Worm (Caenorhabditis elegans) whole organism, young adult: Measurements from ENCODE around the gene C24H10.2.

Experiments
- Y56A3A.18 ChIP-seq: fragments of 200-800 bp; sonication (Bioruptor generic); IDR thresholded peaks from 2 replicates; pipeline ENCODE4 v1.3.6; 2022; ENCODE audit warnings: missing genetic modification reagents, missing genetic modification characterization, missing compliant biosample characterization
- Y79H2A.3 ChIP-seq: fragments of 200-800 bp; sonication (Bioruptor generic); conservative IDR thresholded peaks from 2 replicates; pipeline ENCODE4 v1.3.6; 2022; ENCODE audit warnings: missing genetic modification reagents, missing genetic modification characterization, missing compliant biosample characterization
- gei-17 ChIP-seq: fragments of 200-800 bp; sonication (Bioruptor generic); optimal IDR thresholded peaks from 2 replicates; lab custom pipeline; 2018; ENCODE audit warnings: mild to moderate bottlenecking, missing genetic modification characterization, missing compliant biosample characterization
- hsf-1 ChIP-seq: fragments of 200-800 bp; sonication (Bioruptor generic); IDR thresholded peaks from 2 replicates; pipeline ENCODE4 v1.3.6; 2022; ENCODE audit warnings: missing genetic modification reagents, missing genetic modification characterization, missing compliant biosample characterization
- nhr-80 ChIP-seq: sonication (generic microtip); optimal IDR thresholded peaks from 2 replicates; lab custom pipeline; 2016; ENCODE audit warnings: missing genetic modification characterization, missing compliant biosample characterization
- sea-2 ChIP-seq: fragments of 200-800 bp; sonication (Bioruptor generic); IDR thresholded peaks from 2 replicates; pipeline ENCODE4 v1.3.6; 2022; ENCODE audit warnings: missing genetic modification characterization, missing compliant biosample characterization
- unc-62 ChIP-seq: fragments of 150-350 bp; optimal IDR thresholded peaks from 2 replicates; lab custom pipeline; 2014; ENCODE audit warnings: missing biosample characterization, missing genetic modification reagents, missing genetic modification characterization
- ztf-28 ChIP-seq: fragments of 200-800 bp; sonication (Bioruptor generic); IDR thresholded peaks from 2 replicates; pipeline ENCODE4 v1.3.6; 2022; ENCODE audit warnings: missing genetic modification reagents, missing genetic modification characterization, missing compliant biosample characterization

- TF ChIP-seq Y56A3A.18 (GFP tag; lab: Robert Waterston, UW) (no peak), hsf-1 (no peak), Y79H2A.3 (GFP tag; lab: Robert Waterston, UW) (no peak), ztf-28 (GFP tag; lab: Robert Waterston, UW) (no peak), unc-62 (no peak), gei-17 (no peak), nhr-80 (no peak), sea-2 (GFP tag; lab: Robert Waterston, UW) (no peak)
Measured at ce11 chrX:5040038-5040437, 24.4 kb upstream of the C24H10.2 start.
